Worm (Caenorhabditis elegans) whole organism, young adult: Measurements from ENCODE around the gene srg-10.

Source experiments
- B0035.1 ChIP-seq: sonication (generic microtip); optimal IDR thresholded peaks from 2 replicates; lab custom pipeline; 2016; ENCODE audit warnings: missing genetic modification characterization, mild to moderate bottlenecking, missing compliant biosample characterization, missing genotype, missing genetic modification reagents
- B0261.1 ChIP-seq: sonication (generic microtip); optimal IDR thresholded peaks from 2 replicates; lab custom pipeline; 2016; ENCODE audit warnings: mild to moderate bottlenecking, missing genetic modification characterization, moderate library complexity, missing compliant biosample characterization
- C17E4.6 ChIP-seq: fragments of 200-800 bp; sonication (Bioruptor generic); IDR thresholded peaks from 2 replicates; pipeline ENCODE4 v1.3.6; 2022; ENCODE audit warnings: missing genetic modification reagents, missing genetic modification characterization, missing compliant biosample characterization
- D2030.7 ChIP-seq: fragments of 200-800 bp; sonication (Bioruptor generic); IDR thresholded peaks from 2 replicates; pipeline ENCODE4 v1.3.6; 2022; ENCODE audit warnings: missing genetic modification reagents, missing genetic modification characterization, missing compliant biosample characterization
- F22D6.2 ChIP-seq: sonication (generic microtip); optimal IDR thresholded peaks from 2 replicates; lab custom pipeline; 2016; ENCODE audit warnings: mild to moderate bottlenecking, missing genetic modification characterization, missing compliant biosample characterization
- F37B4.10 ChIP-seq: fragments of 200-800 bp; sonication (Bioruptor generic); IDR thresholded peaks from 2 replicates; pipeline ENCODE4 v1.3.6; 2022; ENCODE audit warnings: missing genetic modification characterization, missing compliant biosample characterization
- F39B2.1 ChIP-seq: fragments of 200-800 bp; sonication (Bioruptor generic); IDR thresholded peaks from 2 replicates; pipeline ENCODE4 v1.3.6; 2022; ENCODE audit warnings: missing genetic modification reagents, missing genetic modification characterization, missing compliant biosample characterization
- F52B5.7 ChIP-seq: sonication (generic microtip); optimal IDR thresholded peaks from 2 replicates; lab custom pipeline; 2016; ENCODE audit warnings: mild to moderate bottlenecking, missing genetic modification characterization, missing compliant biosample characterization
- F55B11.4 ChIP-seq: sonication (generic microtip); optimal IDR thresholded peaks from 2 replicates; lab custom pipeline; 2016; ENCODE audit warnings: missing compliant biosample characterization, missing genetic modification characterization, borderline replicate concordance; ENCODE audit not compliant: insufficient read depth
- F57A8.1 ChIP-seq: fragments of 200-800 bp; sonication (Bioruptor generic); optimal IDR thresholded peaks from 2 replicates; lab custom pipeline; 2018; ENCODE audit warnings: mild to moderate bottlenecking, missing genetic modification characterization, moderate library complexity, missing compliant biosample characterization
- K11D2.4 ChIP-seq: fragments of 200-800 bp; sonication (Bioruptor generic); IDR thresholded peaks from 2 replicates; pipeline ENCODE4 v1.3.6; 2022; ENCODE audit warnings: missing genetic modification reagents, missing genetic modification characterization, missing compliant biosample characterization
- K12H6.12 ChIP-seq: fragments of 200-800 bp; sonication (Bioruptor generic); optimal IDR thresholded peaks from 2 replicates; lab custom pipeline; 2018; ENCODE audit warnings: mild to moderate bottlenecking, missing genetic modification characterization, missing compliant biosample characterization
- T07F8.4 ChIP-seq: sonication (generic microtip); optimal IDR thresholded peaks from 2 replicates; lab custom pipeline; 2016; ENCODE audit warnings: mild to moderate bottlenecking, missing genetic modification characterization, moderate library complexity, missing compliant biosample characterization
- Y53G8AR.9 ChIP-seq: fragments of 200-800 bp; sonication (Bioruptor generic); conservative IDR thresholded peaks from 2 replicates; pipeline ENCODE4 v1.3.6; 2022; ENCODE audit warnings: missing genetic modification reagents, missing genetic modification characterization, missing compliant biosample characterization
- atf-7 ChIP-seq: sonication (generic microtip); optimal IDR thresholded peaks from 2 replicates; lab custom pipeline; 2017; ENCODE audit warnings: mild to moderate bottlenecking, missing genetic modification characterization, missing compliant biosample characterization
- attf-5 ChIP-seq: fragments of 200-800 bp; sonication (Bioruptor generic); optimal IDR thresholded peaks from 2 replicates; lab custom pipeline; 2018; ENCODE audit warnings: mild to moderate bottlenecking, missing genetic modification characterization, missing compliant biosample characterization
- bed-2 ChIP-seq: fragments of 200-800 bp; sonication (Bioruptor generic); IDR thresholded peaks from 2 replicates; pipeline ENCODE4 v1.3.6; 2022; ENCODE audit warnings: missing genetic modification reagents, missing genetic modification characterization, missing compliant biosample characterization
- ccch-3 ChIP-seq: fragments of 200-800 bp; sonication (Bioruptor generic); optimal IDR thresholded peaks from 2 replicates; lab custom pipeline; 2018; ENCODE audit warnings: mild to moderate bottlenecking, missing genetic modification characterization, missing compliant biosample characterization
- cebp-1 ChIP-seq, 2 experiments: fragments of 200-800 bp in 1 of 2; sonication (Bioruptor generic) in 1 of 2; sonication (generic microtip) in 1 of 2; IDR thresholded peaks in 1 of 2; optimal IDR thresholded peaks in 1 of 2; 2 replicates each; pipeline versions ENCODE4 v1.3.6 to Lab custom; 2017 to 2022; ENCODE audit warnings: missing compliant biosample characterization in 2 of 2, missing genetic modification characterization in 2 of 2, mild to moderate bottlenecking in 1 of 2, missing genetic modification reagents in 1 of 2, moderate library complexity in 1 of 2
- ceh-27 ChIP-seq: fragments of 200-800 bp; sonication (Bioruptor generic); optimal IDR thresholded peaks from 2 replicates; lab custom pipeline; 2018; ENCODE audit warnings: mild to moderate bottlenecking, missing genetic modification characterization, moderate library complexity, missing compliant biosample characterization
- ceh-58 ChIP-seq: fragments of 200-800 bp; sonication (Bioruptor generic); IDR thresholded peaks from 2 replicates; pipeline ENCODE4 v1.3.6; 2022; ENCODE audit warnings: missing genetic modification characterization, missing compliant biosample characterization
- die-1 ChIP-seq: sonication (generic microtip); optimal IDR thresholded peaks from 2 replicates; lab custom pipeline; 2016; ENCODE audit warnings: missing genotype, mild to moderate bottlenecking, missing genetic modification characterization, missing compliant biosample characterization
- gei-17 ChIP-seq: fragments of 200-800 bp; sonication (Bioruptor generic); optimal IDR thresholded peaks from 2 replicates; lab custom pipeline; 2018; ENCODE audit warnings: mild to moderate bottlenecking, missing genetic modification characterization, missing compliant biosample characterization
- him-1 ChIP-seq: sonication (generic microtip); optimal IDR thresholded peaks from 2 replicates; lab custom pipeline; 2016; ENCODE audit warnings: missing genotype, missing genetic modification reagents, missing genetic modification characterization, missing compliant biosample characterization
- hlh-26 ChIP-seq: fragments of 200-800 bp; sonication (Bioruptor generic); conservative IDR thresholded peaks from 2 replicates; pipeline ENCODE4 v1.3.6; 2022; ENCODE audit warnings: missing genetic modification reagents, missing genetic modification characterization, missing compliant biosample characterization
- hmg-1.2 ChIP-seq: fragments of 200-800 bp; sonication (Bioruptor generic); IDR thresholded peaks from 2 replicates; pipeline ENCODE4 v1.3.6; 2022; ENCODE audit warnings: missing genetic modification reagents, missing genetic modification characterization, missing compliant biosample characterization
- lsl-1 ChIP-seq: fragments of 200-800 bp; sonication (Bioruptor generic); optimal IDR thresholded peaks from 2 replicates; lab custom pipeline; 2018; ENCODE audit warnings: mild to moderate bottlenecking, missing genetic modification characterization, moderate library complexity, missing compliant biosample characterization
- madf-10 ChIP-seq: sonication (generic microtip); optimal IDR thresholded peaks from 2 replicates; lab custom pipeline; 2016; ENCODE audit warnings: mild to moderate bottlenecking, missing genetic modification characterization, missing compliant biosample characterization
- madf-6 ChIP-seq: fragments of 200-800 bp; sonication (Bioruptor generic); IDR thresholded peaks from 2 replicates; pipeline ENCODE4 v1.3.6; 2022; ENCODE audit warnings: missing genetic modification reagents, missing genetic modification characterization, missing compliant biosample characterization
- mxl-1 ChIP-seq: sonication (generic microtip); optimal IDR thresholded peaks from 2 replicates; lab custom pipeline; 2016; ENCODE audit warnings: missing genetic modification characterization, missing compliant biosample characterization
- nfya-1 ChIP-seq: sonication (generic microtip); optimal IDR thresholded peaks from 2 replicates; lab custom pipeline; 2017; ENCODE audit warnings: antibody characterized with exemption, missing compliant biosample characterization, missing genetic modification characterization, borderline replicate concordance; ENCODE audit not compliant: insufficient read depth
- nfyb-1 ChIP-seq: fragments of 200-800 bp; sonication (Bioruptor generic); IDR thresholded peaks from 2 replicates; pipeline ENCODE4 v1.3.6; 2022; ENCODE audit warnings: missing genetic modification reagents, missing genetic modification characterization, missing compliant biosample characterization
- nhr-120 ChIP-seq: fragments of 200-800 bp; sonication (Bioruptor generic); IDR thresholded peaks from 2 replicates; pipeline ENCODE4 v1.3.6; 2022; ENCODE audit warnings: missing genetic modification characterization, missing compliant biosample characterization
- nhr-179 ChIP-seq: sonication (generic microtip); optimal IDR thresholded peaks from 2 replicates; lab custom pipeline; 2016; ENCODE audit warnings: mild to moderate bottlenecking, missing genetic modification characterization, missing compliant biosample characterization
- nhr-80 ChIP-seq: sonication (generic microtip); optimal IDR thresholded peaks from 2 replicates; lab custom pipeline; 2016; ENCODE audit warnings: missing genetic modification characterization, missing compliant biosample characterization
- snpc-3.4 ChIP-seq: sonication (generic microtip); optimal IDR thresholded peaks from 2 replicates; lab custom pipeline; 2017; ENCODE audit warnings: missing genetic modification characterization, mild to moderate bottlenecking, missing compliant biosample characterization, antibody characterized with exemption, moderate library complexity, missing genotype, missing genetic modification reagents
- tbp1 ChIP-seq: fragments of 200-800 bp; sonication (Bioruptor generic); optimal IDR thresholded peaks from 2 replicates; lab custom pipeline; 2018; ENCODE audit warnings: mild to moderate bottlenecking, missing genetic modification characterization, missing compliant biosample characterization
- tbx-9 ChIP-seq: sonication (generic microtip); optimal IDR thresholded peaks from 2 replicates; lab custom pipeline; 2016; ENCODE audit warnings: borderline replicate concordance, missing genetic modification characterization, inconsistent platforms, missing compliant biosample characterization
- unc-62 ChIP-seq: fragments of 150-350 bp; optimal IDR thresholded peaks from 2 replicates; lab custom pipeline; 2014; ENCODE audit warnings: missing biosample characterization, missing genetic modification reagents, missing genetic modification characterization
- ztf-22 ChIP-seq: fragments of 200-800 bp; sonication (Bioruptor generic); optimal IDR thresholded peaks from 2 replicates; lab custom pipeline; 2018; ENCODE audit warnings: mild to moderate bottlenecking, missing genetic modification characterization, moderate library complexity, missing compliant biosample characterization
- ztf-25 ChIP-seq: fragments of 200-800 bp; sonication (Bioruptor generic); IDR thresholded peaks from 2 replicates; pipeline ENCODE4 v1.3.6; 2022; ENCODE audit warnings: missing genetic modification reagents, missing genetic modification characterization, missing compliant biosample characterization

srg-10 gene

ce11 chrIII:4643262-4643661 lies 34.3 kb upstream of the srg-10 start, which contains the start of gene pfas-1:
Gene pfas-1, minus strand, starts transcription at chrIII:4643310.
- TF ChIP-seq ceh-27, result no peak
- no peak for TF ChIP-seq bed-2 (GFP tag; lab: Robert Waterston, UW)
- no peak for TF ChIP-seq F57A8.1 (GFP tag; lab: Kevin White, UChicago)
- TF ChIP-seq nhr-80 (tag; lab: Kevin White, UChicago), result peak; percentile 61

- TF ChIP-seq madf-6 (GFP tag; lab: Robert Waterston, UW), result no peak
- no peak for TF ChIP-seq ccch-3 (GFP tag; lab: Kevin White, UChicago)
- no peak for TF ChIP-seq B0261.1 (tag; lab: Kevin White, UChicago)
- TF ChIP-seq F57A8.1 (GFP tag; lab: Kevin White, UChicago), result no peak
- no peak for TF ChIP-seq nhr-120 (GFP tag; lab: Robert Waterston, UW)
- no peak for TF ChIP-seq F52B5.7 (tag; lab: Kevin White, UChicago)
- no peak for TF ChIP-seq attf-5
- TF ChIP-seq C17E4.6 (GFP tag; lab: Robert Waterston, UW), result no peak
- TF ChIP-seq tbx-9 (tag; lab: Kevin White, UChicago), result no peak
- TF ChIP-seq F22D6.2 (tag; lab: Kevin White, UChicago), result no peak
- TF ChIP-seq tbp1 (GFP tag; lab: Kevin White, UChicago), result no peak
- TF ChIP-seq mxl-1 (tag; lab: Kevin White, UChicago), result no peak
- no peak for TF ChIP-seq hmg-1.2 (GFP tag; lab: Robert Waterston, UW)
- TF ChIP-seq nfyb-1, result no peak
- TF ChIP-seq T07F8.4, result no peak
- TF ChIP-seq F37B4.10 (GFP tag; lab: Robert Waterston, UW), result no peak
- TF ChIP-seq, all 124 proteins: peak for 0
These were observed 31.3 kb upstream of the srg-10 start, which contains the start of gene pqn-29 for ce11 chrIII:4646246-4646645. Gene pqn-29, minus strand, starts transcription at chrIII:4646346.

- TF ChIP-seq B0035.1 (tag; lab: Kevin White, UChicago) (no peak), lsl-1 (GFP tag; lab: Kevin White, UChicago) (no peak), cebp-1 (GFP tag; IDR thresholded peaks at IDR 0.05; lab: Robert Waterston, UW) (no peak), cebp-1 (tag; optimal IDR thresholded peaks at IDR 0.05; lab: Kevin White, UChicago) (no peak)
These were observed 30.2 kb upstream of the srg-10 start for ce11 chrIII:4647341-4647740.

- TF ChIP-seq nhr-80 (tag; lab: Kevin White, UChicago), result peak; percentile 44
- TF ChIP-seq snpc-3.4, result no peak
- peak; percentile 46; the same call in 1 of the 2 replicates for TF ChIP-seq cebp-1 (GFP tag; IDR thresholded peaks at IDR 0.05; lab: Robert Waterston, UW)
- TF ChIP-seq cebp-1 (tag; optimal IDR thresholded peaks at IDR 0.05; lab: Kevin White, UChicago), result no peak
- TF ChIP-seq unc-62 (GFP tag; lab: Kevin White, UChicago), result peak; percentile 73
These were observed 29.7 kb upstream of the srg-10 start, which contains the start of gene T23F11.6 for ce11 chrIII:4647878-4648277. Gene T23F11.6, minus strand, starts transcription at chrIII:4647922.

ce11 chrIII:4649363-4649768 lies 28.2 kb upstream of the srg-10 start:
- no peak for TF ChIP-seq madf-6 (GFP tag; lab: Robert Waterston, UW)
- peak; percentile 70 for TF ChIP-seq die-1 (tag; lab: Kevin White, UChicago)
- peak; percentile 53; the same call in 1 of the 2 replicates for TF ChIP-seq Y53G8AR.9 (GFP tag; lab: Robert Waterston, UW)
- no peak for TF ChIP-seq hlh-26
- TF ChIP-seq ztf-25 (GFP tag; lab: Robert Waterston, UW), result no peak
- no peak for TF ChIP-seq nhr-179 (tag; lab: Kevin White, UChicago)
- no peak for TF ChIP-seq him-1
- no peak for TF ChIP-seq ceh-58
- no peak for TF ChIP-seq F52B5.7 (tag; lab: Kevin White, UChicago)
- peak; percentile 32 for TF ChIP-seq gei-17
- peak; percentile 82 for TF ChIP-seq K11D2.4 (GFP tag; lab: Robert Waterston, UW)
- peak; percentile 94 for TF ChIP-seq K12H6.12 (tag; lab: Kevin White, UChicago)
- TF ChIP-seq F55B11.4 (tag; lab: Kevin White, UChicago), result no peak
- TF ChIP-seq madf-10 (tag; lab: Kevin White, UChicago), result peak; percentile 91
- TF ChIP-seq nfya-1 (tag; lab: Kevin White, UChicago), result no peak
- TF ChIP-seq atf-7 (tag; lab: Kevin White, UChicago), result peak; percentile 96
- no peak for TF ChIP-seq F39B2.1 (GFP tag; lab: Robert Waterston, UW)
- no peak for TF ChIP-seq D2030.7 (GFP tag; lab: Robert Waterston, UW)
- TF ChIP-seq ztf-22 (GFP tag; lab: Kevin White, UChicago), result peak; percentile 97
